Fruit fly (Drosophila melanogaster): ENCODE measurements around the gene CG6683.

The CG6683 gene

dm6 chr3L:8544710-8545109, 30.0 kb upstream of the CG6683 start, which contains the start of gene rhea (continued):
- TF ChIP-seq mld (GFP tag; IDR thresholded peaks at IDR 0.05; ENCODE audit: partially characterized antibody) (no peak), CG6765 (GFP tag; optimal IDR thresholded peaks at IDR 0.05) (no peak), D19B (GFP tag; optimal IDR thresholded peaks at IDR 0.05) (no peak), CG6854 (GFP tag; optimal IDR thresholded peaks at IDR 0.05) (no peak), HLHmδ (GFP tag; optimal IDR thresholded peaks at IDR 0.05) (no peak), nerfin-1 (tag; optimal IDR thresholded peaks at IDR 0.05) (no peak), CG2889 (GFP tag; IDR thresholded peaks at IDR 0.05) (no peak), lab (GFP tag; optimal IDR thresholded peaks at IDR 0.05) (peak; percentile 31), CG6175 (GFP tag; IDR thresholded peaks at IDR 0.05) (no peak), tna (GFP tag; IDR thresholded peaks at IDR 0.05; ENCODE audit: partially characterized antibody) (peak; percentile 49), Ptx1 (GFP tag; IDR thresholded peaks at IDR 0.05) (0 out of 2 replicates have a peak, but pooled peaks have one; percentile 10), Dad (GFP tag; optimal IDR thresholded peaks at IDR 0.05) (no peak), jing (GFP tag; optimal IDR thresholded peaks at IDR 0.05) (no peak), CG6689 (GFP tag; IDR thresholded peaks at IDR 0.05) (no peak), knrl (GFP tag; IDR thresholded peaks at IDR 0.05; ENCODE audit: partially characterized antibody) (peak; percentile 84), eve (GFP tag; optimal IDR thresholded peaks at IDR 0.05) (no peak), gro (GFP tag; optimal IDR thresholded peaks at IDR 0.05) (no peak), pan (optimal IDR thresholded peaks at IDR 0.05) (no peak), pan (GFP tag; optimal IDR thresholded peaks at IDR 0.05 in 1 of 2, IDR thresholded peaks at IDR 0.05 in 1 of 2) (no peak), unpg (GFP tag; optimal IDR thresholded peaks at IDR 0.05) (peak; percentile 14), zfh2 (GFP tag; optimal IDR thresholded peaks at IDR 0.05) (no peak), CG1602 (GFP tag; optimal IDR thresholded peaks at IDR 0.05) (no peak), CG5180 (GFP tag; optimal IDR thresholded peaks at IDR 0.05) (no peak), CG11456 (GFP tag; IDR thresholded peaks at IDR 0.05) (no peak), pho (GFP tag; optimal IDR thresholded peaks at IDR 0.05) (no peak), CG1792 (GFP tag; optimal IDR thresholded peaks at IDR 0.05) (no peak), CG14667 (GFP tag; IDR thresholded peaks at IDR 0.05) (no peak), CG7357 (GFP tag; IDR thresholded peaks at IDR 0.05) (no peak), Drgx (GFP tag; IDR thresholded peaks at IDR 0.05) (no peak), CG16813 (GFP tag; IDR thresholded peaks at IDR 0.05; ENCODE audit: partially characterized antibody) (peak; percentile 77), Sry-δ (GFP tag; optimal IDR thresholded peaks at IDR 0.05) (peak; percentile 52), CG7963 (GFP tag; IDR thresholded peaks at IDR 0.05; ENCODE audit: partially characterized antibody) (peak; percentile 35; the same call in 1 of the 3 replicates), YL-1 (GFP tag; optimal IDR thresholded peaks at IDR 0.05) (peak; percentile 31), br (optimal IDR thresholded peaks at IDR 0.05) (no peak), Hmr (GFP tag; optimal IDR thresholded peaks at IDR 0.05) (no peak), Pdp1 (GFP tag; optimal IDR thresholded peaks at IDR 0.05) (peak in 1 of 2 experiments; percentile 56), Med (GFP tag) (peak; percentile 56), CG32772 (GFP tag; IDR thresholded peaks at IDR 0.05) (no peak), CG4617 (GFP tag; optimal IDR thresholded peaks at IDR 0.05; ENCODE audit: borderline replicate concordance) (peak; percentile 86), CG34224 (GFP tag; IDR thresholded peaks at IDR 0.05; ENCODE audit: partially characterized antibody) (peak; percentile 82), Nf-YB (GFP tag; optimal IDR thresholded peaks at IDR 0.05) (peak; percentile 16), pzg (GFP tag; optimal IDR thresholded peaks at IDR 0.05) (peak; percentile 70), HLH3B (GFP tag; IDR thresholded peaks at IDR 0.05) (no peak), bab2 (GFP tag; optimal IDR thresholded peaks at IDR 0.05) (no peak), ro (GFP tag; IDR thresholded peaks at IDR 0.05) (no peak), CG3838 (GFP tag; optimal IDR thresholded peaks at IDR 0.05) (no peak), fu2 (GFP tag; optimal IDR thresholded peaks at IDR 0.05) (no peak), CG43689 (GFP tag; IDR thresholded peaks at IDR 0.05) (no peak), CG11085 (GFP tag; IDR thresholded peaks at IDR 0.05) (no peak), prd (optimal IDR thresholded peaks at IDR 0.05) (no peak), prd (GFP tag; IDR thresholded peaks at IDR 0.05) (0 out of 3 replicates have a peak, but pooled peaks have one; percentile 8), shn (GFP tag; optimal IDR thresholded peaks at IDR 0.05) (no peak)
